Fruit fly (Drosophila melanogaster) whole organism, adult: Measurements from ENCODE around the gene Cdc14.

Experiments used
- CG11617 ChIP-seq: fragments of 200-800 bp; sonication (Bioruptor generic); optimal IDR thresholded peaks from 2 replicates; lab custom pipeline; 2017; ENCODE audit warnings: mild to moderate bottlenecking, missing biosample characterization, missing genetic modification reagents, missing genetic modification characterization
- CG12768 ChIP-seq: fragments of 200-800 bp; sonication (Bioruptor generic); optimal IDR thresholded peaks from 2 replicates; lab custom pipeline; 2017; ENCODE audit warnings: missing biosample characterization, missing genetic modification characterization, mild to moderate bottlenecking, moderate library complexity, missing genetic modification reagents
- CG14711 ChIP-seq: fragments of 200-800 bp; sonication (Bioruptor generic); optimal IDR thresholded peaks from 2 replicates; lab custom pipeline; 2018; ENCODE audit warnings: missing biosample characterization, mild to moderate bottlenecking, missing genetic modification characterization, moderate library complexity
- CG1620 ChIP-seq: fragments of 200-800 bp; sonication (Bioruptor generic); optimal IDR thresholded peaks from 2 replicates; lab custom pipeline; 2016; ENCODE audit warnings: missing biosample characterization, missing genetic modification characterization
- CG33017 ChIP-seq: fragments of 200-800 bp; sonication (Bioruptor generic); optimal IDR thresholded peaks from 2 replicates; lab custom pipeline; 2018; ENCODE audit warnings: missing biosample characterization, mild to moderate bottlenecking, missing genetic modification characterization, moderate library complexity
- CG5204 ChIP-seq: fragments of 200-800 bp; sonication (Bioruptor generic); optimal IDR thresholded peaks from 2 replicates; lab custom pipeline; 2016; ENCODE audit warnings: missing biosample characterization, missing genetic modification characterization
- CG7045 ChIP-seq: fragments of 200-800 bp; sonication (Bioruptor generic); optimal IDR thresholded peaks from 2 replicates; lab custom pipeline; 2017; ENCODE audit warnings: missing biosample characterization, mild to moderate bottlenecking, missing genetic modification characterization
- CG7101 ChIP-seq: fragments of 200-800 bp; sonication (Bioruptor generic); optimal IDR thresholded peaks from 2 replicates; lab custom pipeline; 2018; ENCODE audit warnings: missing biosample characterization, mild to moderate bottlenecking, missing genetic modification characterization, moderate library complexity
- Clk ChIP-seq: fragments of 200-800 bp; sonication (Bioruptor generic); optimal IDR thresholded peaks from 2 replicates; lab custom pipeline; 2017; ENCODE audit warnings: missing biosample characterization, missing genetic modification characterization
- Crg-1 ChIP-seq: fragments of 200-800 bp; sonication (Bioruptor generic); optimal IDR thresholded peaks from 2 replicates; lab custom pipeline; 2016; ENCODE audit warnings: missing biosample characterization, missing genetic modification characterization
- Hr96 ChIP-seq: fragments of 200-800 bp; sonication (Bioruptor generic); optimal IDR thresholded peaks from 2 replicates; lab custom pipeline; 2016; ENCODE audit warnings: missing biosample characterization, missing genetic modification characterization
- Mnt ChIP-seq: fragments of 200-800 bp; sonication (Bioruptor generic); optimal IDR thresholded peaks from 2 replicates; lab custom pipeline; 2016; ENCODE audit warnings: missing biosample characterization, mild to moderate bottlenecking, missing genetic modification characterization
- bab1 ChIP-seq: fragments of 200-800 bp; sonication (Bioruptor generic); optimal IDR thresholded peaks from 3 replicates; lab custom pipeline; 2019; ENCODE audit warnings: missing biosample characterization, mild to moderate bottlenecking, missing genetic modification characterization, moderate library complexity
- cic ChIP-seq: fragments of 200-800 bp; sonication (Bioruptor generic); optimal IDR thresholded peaks from 2 replicates; lab custom pipeline; 2017; ENCODE audit warnings: missing biosample characterization, mild to moderate bottlenecking, missing genetic modification characterization, moderate library complexity
- cnc ChIP-seq, 2 experiments: fragments of >200 bp; optimal IDR thresholded peaks; 2 replicates each; lab custom pipeline; 2017
- ovo ChIP-seq: fragments of 200-800 bp; sonication (Bioruptor generic); optimal IDR thresholded peaks from 2 replicates; lab custom pipeline; 2016; ENCODE audit warnings: missing biosample characterization, missing genetic modification characterization
- pad ChIP-seq: fragments of 200-800 bp; sonication (Bioruptor generic); optimal IDR thresholded peaks from 3 replicates; lab custom pipeline; 2017; ENCODE audit warnings: missing biosample characterization, missing genetic modification characterization, mild to moderate bottlenecking, moderate library complexity, missing genetic modification reagents
- tj ChIP-seq: fragments of 200-800 bp; sonication (Bioruptor generic); optimal IDR thresholded peaks from 3 replicates; lab custom pipeline; 2017; ENCODE audit warnings: missing biosample characterization, mild to moderate bottlenecking, missing genetic modification characterization, moderate library complexity
- toe ChIP-seq: fragments of 200-800 bp; sonication (Bioruptor generic); optimal IDR thresholded peaks from 2 replicates; lab custom pipeline; 2016; ENCODE audit warnings: missing biosample characterization, missing genetic modification characterization

The Cdc14 gene

dm6 chr2L:7767328-7767727, 43.2 kb downstream of the Cdc14 start, which contains the start of gene CG7191:
Gene CG7191, plus strand, starts transcription at chr2L:7767628.
- TF ChIP-seq CG7101 (tag; lab: Kevin White, UChicago) (no peak), toe (GFP tag; lab: Kevin White, UChicago) (no peak), Crg-1 (GFP tag; lab: Kevin White, UChicago) (no peak), tj (GFP tag; lab: Kevin White, UChicago) (no peak), cnc (optimal IDR thresholded peaks at IDR 0.05; lab: Kevin White, UChicago) (no peak), Mnt (GFP tag; lab: Kevin White, UChicago) (no peak), CG33017 (no peak), cic (GFP tag; lab: Kevin White, UChicago) (no peak), CG5204 (GFP tag; lab: Kevin White, UChicago) (no peak), bab1 (GFP tag; lab: Kevin White, UChicago) (no peak), pad (GFP tag; lab: Kevin White, UChicago) (no peak), Clk (no peak), CG7045 (GFP tag; lab: Kevin White, UChicago) (no peak), Hr96 (no peak), CG1620 (GFP tag; lab: Kevin White, UChicago) (no peak), CG11617 (GFP tag; lab: Kevin White, UChicago) (no peak)

- TF ChIP-seq CG33017 (no peak), Hr96 (no peak), CG7045 (GFP tag; lab: Kevin White, UChicago) (no peak), tj (GFP tag; lab: Kevin White, UChicago) (no peak), CG1620 (GFP tag; lab: Kevin White, UChicago) (no peak), bab1 (GFP tag; lab: Kevin White, UChicago) (no peak), CG7101 (tag; lab: Kevin White, UChicago) (no peak), Clk (no peak), cic (GFP tag; lab: Kevin White, UChicago) (no peak), pad (GFP tag; lab: Kevin White, UChicago) (no peak), toe (GFP tag; lab: Kevin White, UChicago) (no peak), CG5204 (GFP tag; lab: Kevin White, UChicago) (no peak), Mnt (GFP tag; lab: Kevin White, UChicago) (no peak), CG12768 (GFP tag; lab: Kevin White, UChicago) (no peak), cnc (optimal IDR thresholded peaks at IDR 0.05; lab: Kevin White, UChicago) (no peak), CG11617 (GFP tag; lab: Kevin White, UChicago) (no peak)
Observed at dm6 chr2L:7756835-7757234, 53.7 kb downstream of the Cdc14 start.

DNA sequence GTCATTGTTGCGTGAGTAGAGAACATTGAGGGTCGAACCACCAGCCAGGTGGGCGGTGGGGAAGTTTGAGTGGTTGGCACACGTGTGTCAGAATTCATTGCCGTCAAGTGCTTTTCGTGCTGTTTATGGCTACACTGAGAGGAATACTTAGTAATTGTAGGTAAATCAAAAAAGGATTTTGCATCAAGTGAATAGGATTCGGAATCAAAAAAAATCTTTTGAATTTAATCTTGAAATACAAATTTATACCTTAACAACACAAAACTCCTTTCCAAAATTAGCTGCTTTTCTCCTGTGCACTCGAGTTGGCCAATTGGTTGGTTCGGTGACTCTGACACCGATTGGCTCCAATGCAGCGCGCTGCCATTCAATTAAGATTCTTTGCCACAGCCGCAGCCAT, 56.0 kb downstream of the Cdc14 start:
- no peak for TF ChIP-seq cic (GFP tag; lab: Kevin White, UChicago)
- TF ChIP-seq Mnt (GFP tag; lab: Kevin White, UChicago), result no peak
- no peak for TF ChIP-seq CG33017
- TF ChIP-seq Clk, result no peak
- TF ChIP-seq CG7101 (tag; lab: Kevin White, UChicago), result no peak
- no peak for TF ChIP-seq cnc (optimal IDR thresholded peaks at IDR 0.05; lab: Kevin White, UChicago)
- no peak for TF ChIP-seq pad (GFP tag; lab: Kevin White, UChicago)
- TF ChIP-seq toe (GFP tag; lab: Kevin White, UChicago), result no peak
- TF ChIP-seq ovo, result no peak

DNA sequence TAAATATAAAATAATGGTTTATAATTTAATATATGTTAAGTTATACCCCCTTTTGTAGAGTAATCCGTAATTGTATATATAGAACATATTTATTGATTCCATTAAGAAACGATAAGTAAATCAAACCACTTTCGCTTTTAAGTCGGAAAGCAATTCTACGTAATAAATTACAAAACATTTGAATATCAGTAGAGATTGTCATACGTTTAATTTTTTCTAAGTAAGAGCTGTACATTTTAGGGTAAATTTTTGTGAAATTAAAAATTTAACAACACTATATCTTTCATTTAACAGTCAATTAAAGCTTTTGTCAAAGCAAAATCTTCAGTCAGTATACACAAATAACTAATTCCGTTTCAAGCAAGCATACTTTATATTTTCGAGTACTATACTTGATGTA, 56.6 kb downstream of the Cdc14 start, which contains the start of gene CG46025:
CG46025 (plus strand) TSS at position 301 of the 400 bp plus-strand sequence.
- TF ChIP-seq CG1620 (GFP tag; lab: Kevin White, UChicago) (no peak), cnc (optimal IDR thresholded peaks at IDR 0.05; lab: Kevin White, UChicago) (no peak), CG14711 (no peak), CG7045 (GFP tag; lab: Kevin White, UChicago) (no peak), cic (GFP tag; lab: Kevin White, UChicago) (no peak)

DNA sequence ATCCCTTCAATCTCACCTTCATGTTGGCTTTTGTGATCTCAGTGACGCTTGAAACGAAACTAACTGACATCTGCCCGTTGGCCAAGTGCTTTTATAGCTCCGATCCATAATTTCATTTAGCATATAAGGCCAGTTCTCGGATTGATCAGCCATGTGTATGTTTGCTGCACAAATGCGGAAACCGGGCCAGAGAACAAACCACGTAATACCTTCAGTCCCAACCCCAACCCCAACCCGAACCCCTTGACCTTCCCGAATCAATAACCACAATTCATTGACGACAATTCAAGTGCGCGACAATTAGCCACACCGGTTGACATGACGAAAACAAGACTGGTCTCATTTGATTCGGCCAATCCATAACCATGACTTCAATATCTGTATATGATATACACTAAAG, 57.4 kb downstream of the Cdc14 start, which contains the start of gene CG7203:
CG7203 (minus strand) TSS at position 101 of the 400 bp plus-strand sequence.
- TF ChIP-seq CG1620 (GFP tag; lab: Kevin White, UChicago) (no peak), ovo (no peak), CG5204 (GFP tag; lab: Kevin White, UChicago) (no peak), Crg-1 (GFP tag; lab: Kevin White, UChicago) (no peak), pad (GFP tag; lab: Kevin White, UChicago) (no peak), Clk (no peak), cic (GFP tag; lab: Kevin White, UChicago) (no peak), toe (GFP tag; lab: Kevin White, UChicago) (no peak), cnc (optimal IDR thresholded peaks at IDR 0.05; lab: Kevin White, UChicago) (no peak), CG12768 (GFP tag; lab: Kevin White, UChicago) (no peak), CG14711 (no peak), Mnt (GFP tag; lab: Kevin White, UChicago) (no peak)
